Worm (Caenorhabditis elegans): ENCODE results near the gene F32D8.4.

Gene F32D8.4

DNA sequence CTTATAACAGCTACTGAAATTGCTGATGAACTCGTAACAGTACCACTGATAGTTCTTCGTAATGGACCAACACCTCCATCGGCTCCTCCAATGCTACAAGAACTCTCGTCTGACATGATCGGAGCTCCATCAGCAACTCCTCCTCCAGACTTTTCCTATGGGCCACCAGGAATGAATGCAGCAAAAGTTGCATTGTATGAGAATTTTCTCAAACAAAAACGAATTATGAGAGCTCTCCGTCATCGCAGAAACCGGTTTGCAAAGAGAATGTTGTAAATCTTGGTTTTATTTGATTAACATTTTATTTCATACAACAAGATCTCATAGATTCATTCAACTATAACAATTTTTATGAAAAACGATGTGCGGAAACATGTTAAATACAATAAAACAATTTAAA is 5.8 kb downstream of the F32D8.4 start (continued):
- no peak for TF ChIP-seq egrh-3 (GFP tag; IDR thresholded peaks at IDR 0.05)
- no peak for TF ChIP-seq F49E8.2 (tag; optimal IDR thresholded peaks at IDR 0.05; ENCODE audit: insufficient read depth)
- TF ChIP-seq cebp-1 (GFP tag; IDR thresholded peaks at IDR 0.05): no peak
- peak; percentile 49 for TF ChIP-seq cebp-1 (tag; optimal IDR thresholded peaks at IDR 0.05)
- TF ChIP-seq F55B11.4 (tag; optimal IDR thresholded peaks at IDR 0.05; ENCODE audit: borderline replicate concordance, insufficient read depth): no peak
- no peak for TF ChIP-seq zim-3 (tag; optimal IDR thresholded peaks at IDR 0.05)
- TF ChIP-seq bed-2 (GFP tag; IDR thresholded peaks at IDR 0.05): no peak
- no peak for TF ChIP-seq D2030.7 (GFP tag; IDR thresholded peaks at IDR 0.05)
- TF ChIP-seq mxl-1 (tag; optimal IDR thresholded peaks at IDR 0.05): no peak
- no peak for TF ChIP-seq nhr-179 (tag; optimal IDR thresholded peaks at IDR 0.05)
- TF ChIP-seq F39B2.1 (GFP tag; IDR thresholded peaks at IDR 0.05): no peak
- TF ChIP-seq hrde-1 (tag; optimal IDR thresholded peaks at IDR 0.05; ENCODE audit: borderline replicate concordance): no peak
- no peak for TF ChIP-seq T07F8.4 (tag; optimal IDR thresholded peaks at IDR 0.05)
- no peak for TF ChIP-seq sea-2 (GFP tag; IDR thresholded peaks at IDR 0.05)
- peak; percentile 31 for TF ChIP-seq atf-7 (tag; optimal IDR thresholded peaks at IDR 0.05)
- TF ChIP-seq C17E4.6 (GFP tag; IDR thresholded peaks at IDR 0.05): no peak
- no peak for TF ChIP-seq egl-18 (GFP tag; IDR thresholded peaks at IDR 0.05)
- TF ChIP-seq gei-17 (GFP tag; optimal IDR thresholded peaks at IDR 0.05): no peak
- peak; percentile 83 for TF ChIP-seq F57C9.4 (tag; optimal IDR thresholded peaks at IDR 0.05)
- TF ChIP-seq snpc-4 (GFP tag; optimal IDR thresholded peaks at IDR 0.05): no peak
- TF ChIP-seq snpc-4 (tag; optimal IDR thresholded peaks at IDR 0.05): no peak
- TF ChIP-seq lsl-1 (GFP tag; optimal IDR thresholded peaks at IDR 0.05): no peak
- no peak for TF ChIP-seq madf-8 (GFP tag; conservative IDR thresholded peaks at IDR 0.05)
- TF ChIP-seq sptf-2 (GFP tag; optimal IDR thresholded peaks at IDR 0.05): no peak
- no peak for TF ChIP-seq hsf-1 (GFP tag; IDR thresholded peaks at IDR 0.05)
- peak; percentile 64; the same call in 1 of the 2 replicates for TF ChIP-seq K11D2.4 (GFP tag; IDR thresholded peaks at IDR 0.05)
- TF ChIP-seq tbp1 (GFP tag; optimal IDR thresholded peaks at IDR 0.05): no peak
- no peak for TF ChIP-seq ccch-3 (GFP tag; optimal IDR thresholded peaks at IDR 0.05)
- TF ChIP-seq die-1 (tag; optimal IDR thresholded peaks at IDR 0.05): peak; percentile 2
- no peak for TF ChIP-seq F23B12.7 (tag; optimal IDR thresholded peaks at IDR 0.05; ENCODE audit: insufficient read depth)
- peak; percentile 26 for TF ChIP-seq ama-1 (optimal IDR thresholded peaks at IDR 0.05)
- no peak for TF ChIP-seq ama-1 (GFP tag; optimal IDR thresholded peaks at IDR 0.05)
- no peak for TF ChIP-seq F57A8.1 (GFP tag; optimal IDR thresholded peaks at IDR 0.05)
- TF ChIP-seq athp-1 (tag; optimal IDR thresholded peaks at IDR 0.05): peak; percentile 18
- TF ChIP-seq ztf-25 (GFP tag; IDR thresholded peaks at IDR 0.05): no peak
- peak; percentile 55 for TF ChIP-seq tlf-1 (GFP tag; optimal IDR thresholded peaks at IDR 0.05)
- no peak for TF ChIP-seq ceh-79 (tag; optimal IDR thresholded peaks at IDR 0.05)
- no peak for TF ChIP-seq nhr-27 (tag; optimal IDR thresholded peaks at IDR 0.05)
- TF ChIP-seq lin-54 (GFP tag; optimal IDR thresholded peaks at IDR 0.05): peak; percentile 13
- no peak for TF ChIP-seq B0035.1 (tag; optimal IDR thresholded peaks at IDR 0.05)
- TF ChIP-seq ceh-27 (GFP tag; optimal IDR thresholded peaks at IDR 0.05): no peak
- TF ChIP-seq B0019.2 (GFP tag; conservative IDR thresholded peaks at IDR 0.05): no peak
- no peak for TF ChIP-seq fkh-3 (tag; optimal IDR thresholded peaks at IDR 0.05)
- peak; percentile 27 for TF ChIP-seq dpff-1 (tag; optimal IDR thresholded peaks at IDR 0.05)
- 0 out of 2 replicates have a peak, but pooled peaks have one; percentile 22 for TF ChIP-seq hmg-20 (GFP tag; IDR thresholded peaks at IDR 0.05)
- no peak for TF ChIP-seq snpc-3.4 (tag; optimal IDR thresholded peaks at IDR 0.05)
- TF ChIP-seq bed-1 (GFP tag; IDR thresholded peaks at IDR 0.05): no peak
- TF ChIP-seq Y56A3A.18 (GFP tag; IDR thresholded peaks at IDR 0.05): peak; percentile 86
- no peak for TF ChIP-seq ets-4 (GFP tag; optimal IDR thresholded peaks at IDR 0.05)
- no peak for TF ChIP-seq madf-10 (tag; optimal IDR thresholded peaks at IDR 0.05)

All from whole organism, young adult.